Worm (Caenorhabditis elegans): ENCODE measurements around the gene T26A5.2.
A peak's percentile ranks its signal among the peaks of the same experiment; 100 is the strongest.

The T26A5.2 gene

ce11 chrIII:6432939-6433338 lies 34.2 kb upstream of the T26A5.2 start, which contains the start of gene vps-16:
TSS of gene vps-16 (plus strand) at chrIII:6433239.
- TF ChIP-seq bed-3 (GFP tag; optimal IDR thresholded peaks at IDR 0.05) (no peak), mls-2 (tag; optimal IDR thresholded peaks at IDR 0.05) (no peak), lin-13 (tag; optimal IDR thresholded peaks at IDR 0.05) (no peak), ztf-11 (tag; optimal IDR thresholded peaks at IDR 0.05) (no peak), flh-1 (GFP tag; optimal IDR thresholded peaks at IDR 0.05) (no peak), ceh-83 (GFP tag; optimal IDR thresholded peaks at IDR 0.05) (no peak), nhr-12 (tag; optimal IDR thresholded peaks at IDR 0.05) (no peak), blmp-1 (tag; optimal IDR thresholded peaks at IDR 0.05) (no peak), hlh-1 (tag; optimal IDR thresholded peaks at IDR 0.05) (no peak), sem-2 (GFP tag; optimal IDR thresholded peaks at IDR 0.05) (no peak), lin-32 (GFP tag; optimal IDR thresholded peaks at IDR 0.05) (no peak), unc-120 (tag; optimal IDR thresholded peaks at IDR 0.05; ENCODE audit: poor library complexity, severe bottlenecking) (no peak), ces-1 (GFP tag; optimal IDR thresholded peaks at IDR 0.05) (no peak), tbx-8 (GFP tag; optimal IDR thresholded peaks at IDR 0.05) (no peak), ham-2 (GFP tag; optimal IDR thresholded peaks at IDR 0.05) (no peak), M03D4.4 (tag; optimal IDR thresholded peaks at IDR 0.05) (no peak), sptf-1 (tag; optimal IDR thresholded peaks at IDR 0.05) (no peak)

ce11 chrIII:6436308-6436707 lies 30.8 kb upstream of the T26A5.2 start, which contains the start of gene C05D11.1:
TSS of gene C05D11.1 (plus strand) at chrIII:6436608.
- no peak for TF ChIP-seq mls-2 (tag; optimal IDR thresholded peaks at IDR 0.05)

ce11 chrIII:6439854-6440253 lies 27.3 kb upstream of the T26A5.2 start:
- TF ChIP-seq hlh-1 (tag; optimal IDR thresholded peaks at IDR 0.05), result no peak
- no peak for TF ChIP-seq cnd-1 (tag; optimal IDR thresholded peaks at IDR 0.05)
- no peak for TF ChIP-seq unc-120 (tag; optimal IDR thresholded peaks at IDR 0.05; ENCODE audit: poor library complexity, severe bottlenecking)
- TF ChIP-seq nhr-12 (tag; optimal IDR thresholded peaks at IDR 0.05), result no peak
- TF ChIP-seq bed-3 (GFP tag; optimal IDR thresholded peaks at IDR 0.05), result no peak

ce11 chrIII:6442305-6443125 lies 24.6 kb upstream of the T26A5.2 start, which contains the start of gene mel-32:
TSS of gene mel-32 (minus strand) at chrIII:6443000.
- no peak for TF ChIP-seq sptf-1 (tag; optimal IDR thresholded peaks at IDR 0.05)

ce11 chrIII:6444335-6444734 lies 22.8 kb upstream of the T26A5.2 start, which contains the start of gene C05D11.13:
TSS of gene C05D11.13 (minus strand) at chrIII:6444586.
- TF ChIP-seq flh-1 (GFP tag; optimal IDR thresholded peaks at IDR 0.05) (no peak), lin-32 (GFP tag; optimal IDR thresholded peaks at IDR 0.05) (no peak), tbx-8 (GFP tag; optimal IDR thresholded peaks at IDR 0.05) (no peak), elt-1 (tag; optimal IDR thresholded peaks at IDR 0.05; ENCODE audit: borderline replicate concordance, insufficient read depth) (no peak), lin-13 (tag; optimal IDR thresholded peaks at IDR 0.05) (no peak), ceh-83 (GFP tag; optimal IDR thresholded peaks at IDR 0.05) (no peak), pha-4 (tag; optimal IDR thresholded peaks at IDR 0.05) (peak; percentile 68), nhr-28 (tag; optimal IDR thresholded peaks at IDR 0.05) (no peak), mep-1 (tag; optimal IDR thresholded peaks at IDR 0.05) (no peak), sem-2 (GFP tag; optimal IDR thresholded peaks at IDR 0.05) (no peak), ces-1 (GFP tag; optimal IDR thresholded peaks at IDR 0.05) (no peak), unc-120 (tag; optimal IDR thresholded peaks at IDR 0.05; ENCODE audit: poor library complexity, severe bottlenecking) (peak; percentile 37), zip-8 (tag; optimal IDR thresholded peaks at IDR 0.05) (no peak), nhr-76 (tag; optimal IDR thresholded peaks at IDR 0.05) (no peak), lsy-2 (tag; optimal IDR thresholded peaks at IDR 0.05) (peak; percentile 43), mab-5 (tag; optimal IDR thresholded peaks at IDR 0.05) (no peak), unc-62 (GFP tag; optimal IDR thresholded peaks at IDR 0.05) (no peak), unc-39 (tag; optimal IDR thresholded peaks at IDR 0.05) (no peak), blmp-1 (tag; optimal IDR thresholded peaks at IDR 0.05) (no peak), cnd-1 (tag; optimal IDR thresholded peaks at IDR 0.05) (no peak), M03D4.4 (tag; optimal IDR thresholded peaks at IDR 0.05) (peak; percentile 17), ham-2 (GFP tag; optimal IDR thresholded peaks at IDR 0.05) (peak; percentile 10), drap-1 (GFP tag; optimal IDR thresholded peaks at IDR 0.05) (no peak), mls-2 (tag; optimal IDR thresholded peaks at IDR 0.05) (peak; percentile 3)
